Fruit fly (Drosophila melanogaster) whole organism, prepupa: ENCODE data around the gene CG33172.
A peak's percentile ranks its signal among the peaks of the same experiment; 100 is the strongest.
"Not testable (repeated sequence)": the region's sequence is repeated elsewhere in the genome, so short reads cannot be mapped to it uniquely, and the experiment has no call there.

Source experiments
- CG11762 ChIP-seq: fragments of 200-800 bp; sonication (Bioruptor generic); optimal IDR thresholded peaks from 3 replicates; lab custom pipeline; 2016; ENCODE audit warnings: missing biosample characterization, missing genetic modification characterization; ENCODE audit not compliant: insufficient read depth
- CG1621 ChIP-seq: fragments of 200-800 bp; sonication (Bioruptor generic); optimal IDR thresholded peaks from 3 replicates; lab custom pipeline; 2018; ENCODE audit warnings: missing biosample characterization, mild to moderate bottlenecking, missing genetic modification characterization
- CG16779 ChIP-seq: fragments of 200-800 bp; sonication (Bioruptor generic); optimal IDR thresholded peaks from 3 replicates; lab custom pipeline; 2017; ENCODE audit warnings: missing biosample characterization, mild to moderate bottlenecking, missing genetic modification characterization
- Eip78C ChIP-seq: fragments of 200-800 bp; sonication (Bioruptor generic); peaks from one replicate; lab custom pipeline; 2016; ENCODE audit warnings: missing biosample characterization, missing genetic modification characterization
- Met ChIP-seq: fragments of 200-800 bp; sonication (Bioruptor generic); optimal IDR thresholded peaks from 3 replicates; lab custom pipeline; 2016; ENCODE audit warnings: missing biosample characterization, missing genetic modification characterization
- Sox15 ChIP-seq: fragments of 200-800 bp; sonication (Bioruptor generic); optimal IDR thresholded peaks from 3 replicates; lab custom pipeline; 2016; ENCODE audit warnings: missing biosample characterization, missing genetic modification characterization

- TF ChIP-seq CG11762 (GFP tag; lab: Kevin White, UChicago); CG1621 (tag; lab: Kevin White, UChicago); Met; Sox15 (GFP tag; lab: Kevin White, UChicago); CG16779 (tag; lab: Kevin White, UChicago): not testable (repeated sequence)
- peak; percentile 23 for TF ChIP-seq Eip78C (GFP tag; lab: Kevin White, UChicago)
Measured at dm6 chrX:15799085-15799557, 29.7 kb downstream of the CG33172 start, which contains the start of the genes sordd2 and CG15602.
